Fruit fly (Drosophila melanogaster) whole organism, embryonic: ENCODE data around the gene CG33181.

ENCODE experiments used
- Bgb ChIP-seq: fragments of 200-800 bp; sonication (Bioruptor generic); IDR thresholded peaks from 2 replicates; pipeline ENCODE4 v1.3.6; 2022; ENCODE audit warnings: missing biosample characterization, missing genetic modification characterization; ENCODE audit not compliant: partially characterized antibody
- CG12071 ChIP-seq: fragments of 200-800 bp; sonication (Bioruptor generic); optimal IDR thresholded peaks from 3 replicates; lab custom pipeline; 2018; ENCODE audit warnings: missing biosample characterization, mild to moderate bottlenecking, missing genetic modification characterization
- CG12155 ChIP-seq: fragments of 200-800 bp; sonication (Bioruptor generic); optimal IDR thresholded peaks from 3 replicates; lab custom pipeline; 2016; ENCODE audit warnings: missing biosample characterization, missing genetic modification characterization
- CG12769 ChIP-seq: fragments of 200-800 bp; sonication (Bioruptor generic); optimal IDR thresholded peaks from 2 replicates; lab custom pipeline; 2019; ENCODE audit warnings: missing biosample characterization, mild to moderate bottlenecking, missing genetic modification characterization, moderate library complexity
- CG13123 ChIP-seq: fragments of 200-800 bp; sonication (Bioruptor generic); optimal IDR thresholded peaks from 2 replicates; lab custom pipeline; 2016; ENCODE audit warnings: missing biosample characterization, missing genetic modification characterization
- CG13296 ChIP-seq: fragments of 200-800 bp; sonication (Bioruptor generic); optimal IDR thresholded peaks from 3 replicates; lab custom pipeline; 2018; ENCODE audit warnings: missing biosample characterization, mild to moderate bottlenecking, missing genetic modification characterization
- CG14050 ChIP-seq: fragments of 200-800 bp; sonication (Bioruptor generic); IDR thresholded peaks from 3 replicates; pipeline ENCODE4 v1.3.6; 2022; ENCODE audit warnings: missing biosample characterization, missing genetic modification characterization
- CG14860 ChIP-seq: fragments of 200-800 bp; sonication (Bioruptor generic); IDR thresholded peaks from 3 replicates; pipeline ENCODE4 v1.3.6; 2022; ENCODE audit warnings: missing biosample characterization, missing genetic modification characterization; ENCODE audit not compliant: partially characterized antibody
- CG2875 ChIP-seq: fragments of 200-800 bp; sonication (Bioruptor generic); optimal IDR thresholded peaks from 2 replicates; lab custom pipeline; 2017; ENCODE audit warnings: missing biosample characterization, mild to moderate bottlenecking, missing genetic modification characterization, missing genetic modification reagents
- CG2889 ChIP-seq: fragments of 200-800 bp; sonication (Bioruptor generic); IDR thresholded peaks from 3 replicates; pipeline ENCODE4 v1.3.6; 2022; ENCODE audit warnings: missing biosample characterization, missing genetic modification characterization
- CG31365 ChIP-seq: fragments of 200-800 bp; sonication (Bioruptor generic); optimal IDR thresholded peaks from 2 replicates; lab custom pipeline; 2018; ENCODE audit warnings: missing biosample characterization, mild to moderate bottlenecking, missing genetic modification characterization
- CG31388 ChIP-seq: fragments of 200-800 bp; sonication (Bioruptor generic); optimal IDR thresholded peaks from 2 replicates; lab custom pipeline; 2016; ENCODE audit warnings: missing biosample characterization, missing genetic modification characterization
- CG3163 ChIP-seq: fragments of 200-800 bp; sonication (Bioruptor generic); optimal IDR thresholded peaks from 3 replicates; lab custom pipeline; 2016; ENCODE audit warnings: missing biosample characterization, missing genetic modification characterization
- CG34422 ChIP-seq: fragments of 200-800 bp; sonication (Bioruptor generic); IDR thresholded peaks from 3 replicates; pipeline ENCODE4 v1.3.6; 2022; ENCODE audit warnings: missing biosample characterization, missing genetic modification characterization
- CG3995 ChIP-seq: fragments of 200-800 bp; sonication (Bioruptor generic); optimal IDR thresholded peaks from 3 replicates; lab custom pipeline; 2016; ENCODE audit warnings: missing biosample characterization, missing genetic modification characterization
- CG5180 ChIP-seq: fragments of 200-800 bp; sonication (Bioruptor generic); optimal IDR thresholded peaks from 3 replicates; lab custom pipeline; 2017; ENCODE audit warnings: missing biosample characterization, missing genetic modification characterization, mild to moderate bottlenecking, moderate library complexity, missing genetic modification reagents
- CG8359 ChIP-seq: fragments of 200-800 bp; sonication (Bioruptor generic); optimal IDR thresholded peaks from 2 replicates; lab custom pipeline; 2017; ENCODE audit warnings: missing biosample characterization, mild to moderate bottlenecking, missing genetic modification characterization, borderline replicate concordance
- Chrac-16 ChIP-seq: fragments of 200-800 bp; sonication (Bioruptor generic); optimal IDR thresholded peaks from 3 replicates; lab custom pipeline; 2016; ENCODE audit warnings: missing biosample characterization, missing genetic modification characterization
- E2f1 ChIP-seq: fragments of 200-800 bp; sonication (Bioruptor generic); IDR thresholded peaks from 2 replicates; pipeline ENCODE4 v1.3.6; 2022; ENCODE audit warnings: missing biosample characterization, missing genetic modification characterization
- Ets65A ChIP-seq: fragments of 200-800 bp; sonication (Bioruptor generic); peaks from one replicate; lab custom pipeline; 2016; ENCODE audit warnings: missing biosample characterization, missing genetic modification characterization
- Fer3 ChIP-seq: fragments of 200-800 bp; sonication (Bioruptor generic); optimal IDR thresholded peaks from 2 replicates; lab custom pipeline; 2018; ENCODE audit warnings: missing biosample characterization, mild to moderate bottlenecking, missing genetic modification characterization, moderate library complexity
- H15 ChIP-seq: fragments of 200-800 bp; sonication (Bioruptor generic); IDR thresholded peaks from 3 replicates; pipeline ENCODE4 v1.3.6; 2022; ENCODE audit warnings: missing biosample characterization, missing genetic modification characterization
- HLH3B ChIP-seq: fragments of 200-800 bp; sonication (Bioruptor generic); IDR thresholded peaks from 2 replicates; pipeline ENCODE4 v1.3.6; 2022; ENCODE audit warnings: missing biosample characterization, missing genetic modification characterization
- Hr78 ChIP-seq, 2 experiments: fragments of 200-800 bp in 1 of 2; fragments of >200 bp in 1 of 2; sonication (Bioruptor generic) in 1 of 2; optimal IDR thresholded peaks; 2 replicates each; lab custom pipeline; 2017 to 2019; ENCODE audit warnings: missing biosample characterization in 2 of 2, missing genetic modification characterization in 2 of 2, mild to moderate bottlenecking in 1 of 2, moderate library complexity in 1 of 2
- Lim3 ChIP-seq: fragments of 200-800 bp; sonication (Bioruptor generic); IDR thresholded peaks from 2 replicates; pipeline ENCODE4 v1.3.6; 2022; ENCODE audit warnings: missing biosample characterization, missing genetic modification characterization
- Optix ChIP-seq: fragments of 200-800 bp; sonication (Bioruptor generic); IDR thresholded peaks from 3 replicates; pipeline ENCODE4 v1.3.6; 2022; ENCODE audit warnings: missing biosample characterization, missing genetic modification characterization
- Taf1 ChIP-seq: fragments of 200-800 bp; sonication (Bioruptor generic); IDR thresholded peaks from 2 replicates; pipeline ENCODE4 v1.3.6; 2022; ENCODE audit warnings: missing biosample characterization, missing genetic modification characterization
- abd-A ChIP-seq: fragments of 200-800 bp; sonication (Bioruptor generic); optimal IDR thresholded peaks from 3 replicates; lab custom pipeline; 2019; ENCODE audit warnings: missing biosample characterization, mild to moderate bottlenecking, missing genetic modification characterization, moderate library complexity
- ato ChIP-seq: fragments of 200-800 bp; sonication (Bioruptor generic); IDR thresholded peaks from 2 replicates; pipeline ENCODE4 v1.3.6; 2022; ENCODE audit warnings: missing biosample characterization, missing genetic modification characterization; ENCODE audit not compliant: partially characterized antibody
- br ChIP-seq: fragments of >200 bp; optimal IDR thresholded peaks from 2 replicates; lab custom pipeline; 2017
- dati ChIP-seq: fragments of 200-800 bp; sonication (Bioruptor generic); IDR thresholded peaks from 2 replicates; pipeline ENCODE4 v1.3.6; 2022; ENCODE audit warnings: missing biosample characterization, missing genetic modification characterization
- grau ChIP-seq: fragments of 200-800 bp; optimal IDR thresholded peaks from 3 replicates; lab custom pipeline; 2019; ENCODE audit warnings: missing biosample characterization, mild to moderate bottlenecking, missing genetic modification characterization, moderate library complexity
- gsb ChIP-seq: fragments of 200-800 bp; sonication (Bioruptor generic); IDR thresholded peaks from 2 replicates; pipeline ENCODE4 v1.3.6; 2022; ENCODE audit warnings: missing biosample characterization, missing genetic modification characterization
- p53 ChIP-seq: fragments of 200-800 bp; sonication (Bioruptor generic); optimal IDR thresholded peaks from 2 replicates; lab custom pipeline; 2016; ENCODE audit warnings: missing biosample characterization, missing genetic modification characterization
- ranshi ChIP-seq: fragments of 200-800 bp; sonication (Bioruptor generic); IDR thresholded peaks from 2 replicates; pipeline ENCODE4 v1.3.6; 2022; ENCODE audit warnings: missing biosample characterization, missing genetic modification characterization
- sima ChIP-seq: fragments of 200-800 bp; sonication (Bioruptor generic); optimal IDR thresholded peaks from 2 replicates; lab custom pipeline; 2016; ENCODE audit warnings: missing biosample characterization, missing genetic modification characterization
- slou ChIP-seq: fragments of 200-800 bp; sonication (Bioruptor generic); optimal IDR thresholded peaks from 3 replicates; lab custom pipeline; 2016; ENCODE audit warnings: missing biosample characterization, missing genetic modification characterization
- ssp ChIP-seq: fragments of 200-800 bp; sonication (Bioruptor generic); IDR thresholded peaks from 2 replicates; pipeline ENCODE4 v1.3.6; 2022; ENCODE audit warnings: missing biosample characterization, missing genetic modification characterization
- tgo ChIP-seq: fragments of 200-800 bp; sonication (Bioruptor generic); IDR thresholded peaks from 3 replicates; pipeline ENCODE4 v1.3.6; 2022; ENCODE audit warnings: missing biosample characterization, missing genetic modification characterization
- toy ChIP-seq: fragments of 200-800 bp; sonication (Bioruptor generic); IDR thresholded peaks from 2 replicates; pipeline ENCODE4 v1.3.6; 2022; ENCODE audit warnings: missing biosample characterization, missing genetic modification characterization
- wor ChIP-seq: fragments of 200-800 bp; sonication (Bioruptor generic); IDR thresholded peaks from 2 replicates; pipeline ENCODE4 v1.3.6; 2022; ENCODE audit warnings: missing biosample characterization, missing genetic modification characterization
- zfh1 ChIP-seq: fragments of 200-800 bp; sonication (Bioruptor generic); IDR thresholded peaks from 3 replicates; pipeline ENCODE4 v1.3.6; 2022; ENCODE audit warnings: missing biosample characterization, missing genetic modification characterization

Gene CG33181

DNA sequence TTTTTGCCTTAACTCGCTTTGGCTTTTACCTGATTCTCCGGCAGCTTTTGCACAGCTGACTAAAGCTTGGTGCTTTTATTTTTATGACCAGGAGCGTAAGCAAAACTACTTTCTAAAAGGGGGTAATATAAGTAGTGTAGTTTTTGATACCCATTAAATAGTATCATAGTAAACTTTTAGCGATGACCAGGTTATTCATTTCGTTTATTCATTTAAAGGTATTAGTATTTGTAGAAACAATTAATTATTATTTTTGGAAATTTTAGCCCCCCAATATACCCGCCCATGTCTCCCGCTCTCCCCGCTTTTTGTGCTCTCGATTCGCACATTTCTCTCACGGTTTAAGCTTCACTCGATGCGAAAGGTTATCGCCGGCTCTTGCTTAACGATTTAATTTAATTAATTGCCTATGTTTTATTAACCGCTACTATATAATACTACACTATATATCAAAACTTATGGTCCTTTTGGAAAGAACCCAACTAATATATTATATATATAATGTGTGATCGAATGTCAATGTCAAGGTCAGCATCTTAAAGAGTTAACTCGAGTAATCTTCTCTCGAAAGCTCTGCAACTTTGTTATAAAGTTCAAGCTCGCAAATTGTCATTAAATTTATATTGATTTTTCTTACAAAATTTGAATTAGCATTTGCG, 24.6 kb upstream of the CG33181 start, which contains the start of gene Sptr (continued):
- peak; percentile 93 for TF ChIP-seq Ets65A
- TF ChIP-seq CG8359 (GFP tag; lab: Kevin White, UChicago), result peak; percentile 27
- peak; percentile 62 for TF ChIP-seq CG3995 (GFP tag; lab: Kevin White, UChicago)
- TF ChIP-seq slou (GFP tag; lab: Kevin White, UChicago), result peak; percentile 68
- TF ChIP-seq ranshi (GFP tag; lab: Robert Waterston, UW), result peak; percentile 89
- TF ChIP-seq CG31388 (GFP tag; lab: Kevin White, UChicago), result peak; percentile 22
- TF ChIP-seq Optix (GFP tag; lab: Robert Waterston, UW), result peak; percentile 36; the same call in 1 of the 3 replicates
- TF ChIP-seq CG12769, result peak; percentile 89
- TF ChIP-seq CG13123, result peak; percentile 38
- TF ChIP-seq CG13296, result peak; percentile 93
- no peak for TF ChIP-seq CG14860 (GFP tag; lab: Robert Waterston, UW)
- peak; percentile 91 for TF ChIP-seq grau (tag; lab: Kevin White, UChicago)
- peak; percentile 62 for TF ChIP-seq CG2875
- TF ChIP-seq Lim3 (GFP tag; lab: Robert Waterston, UW), result peak; percentile 42; the same call in 1 of the 2 replicates
- TF ChIP-seq wor, result peak; percentile 67
- peak; percentile 16 for TF ChIP-seq sima (GFP tag; lab: Kevin White, UChicago)
- peak; percentile 88 for TF ChIP-seq CG34422 (GFP tag; lab: Robert Waterston, UW)
- TF ChIP-seq CG12071 (GFP tag; lab: Kevin White, UChicago), result peak; percentile 73
- TF ChIP-seq CG2889 (GFP tag; lab: Robert Waterston, UW), result peak; percentile 75
- peak; percentile 46 for TF ChIP-seq CG3163 (GFP tag; lab: Kevin White, UChicago)
- no peak for TF ChIP-seq Bgb (GFP tag; lab: Robert Waterston, UW)
- no peak for TF ChIP-seq br (lab: Kevin White, UChicago)
- TF ChIP-seq Hr78 (GFP tag; optimal IDR thresholded peaks at IDR 0.05; lab: Kevin White, UChicago), result peak in 1 of 2 experiments; percentile 63
- TF ChIP-seq ato, result no peak
- TF ChIP-seq toy (GFP tag; lab: Robert Waterston, UW), result peak; percentile 73
- TF ChIP-seq H15 (GFP tag; lab: Robert Waterston, UW), result peak; percentile 90
- peak; percentile 90 for TF ChIP-seq Taf1 (GFP tag; lab: Robert Waterston, UW)
- peak; percentile 91 for TF ChIP-seq Fer3 (tag; lab: Kevin White, UChicago)
- peak; percentile 71 for TF ChIP-seq CG5180
- peak; percentile 86 for TF ChIP-seq gsb (GFP tag; lab: Robert Waterston, UW)
- TF ChIP-seq dati (GFP tag; lab: Robert Waterston, UW), result 0 out of 2 replicates have a peak, but pooled peaks have one; percentile 6
- TF ChIP-seq tgo (GFP tag; lab: Robert Waterston, UW), result peak; percentile 92
- TF ChIP-seq Chrac-16 (GFP tag; lab: Kevin White, UChicago), result peak; percentile 72
- peak; percentile 72 for TF ChIP-seq ssp (GFP tag; lab: Robert Waterston, UW)
- TF ChIP-seq zfh1, result peak; percentile 85
- no peak for TF ChIP-seq p53
- TF ChIP-seq E2f1 (GFP tag; lab: Robert Waterston, UW), result peak; percentile 87
- TF ChIP-seq HLH3B (GFP tag; lab: Robert Waterston, UW), result peak; percentile 92
- TF ChIP-seq CG12155 (GFP tag; lab: Kevin White, UChicago), result peak; percentile 82
- peak; percentile 55 for TF ChIP-seq CG31365 (tag; lab: Kevin White, UChicago)
- TF ChIP-seq CG14050 (GFP tag; lab: Robert Waterston, UW), result peak; percentile 82
- peak; percentile 66 for TF ChIP-seq abd-A (tag; lab: Kevin White, UChicago)
